Worm (Caenorhabditis elegans): Measurements from ENCODE around the gene Y62H9A.14.

Y62H9A.14 gene

ce11 chrX:11937343-11937935 lies 16.4 kb downstream of the Y62H9A.14 start:
- peak; percentile 81 to 99 (median 96) for TF ChIP-seq elt-3 (tag; optimal IDR thresholded peaks at IDR 0.05)
- peak; percentile 95 for TF ChIP-seq snpc-4 (tag; optimal IDR thresholded peaks at IDR 0.05)
- no peak for TF ChIP-seq nfya-1 (tag; optimal IDR thresholded peaks at IDR 0.05; ENCODE audit: insufficient read depth)
- TF ChIP-seq ceh-9 (tag; optimal IDR thresholded peaks at IDR 0.05), result no peak
- peak; percentile 91 for TF ChIP-seq pqm-1 (tag; optimal IDR thresholded peaks at IDR 0.05)
- TF ChIP-seq egl-5 (tag; optimal IDR thresholded peaks at IDR 0.05), result peak; percentile 95
- peak; percentile 98 for TF ChIP-seq nhr-25 (tag; optimal IDR thresholded peaks at IDR 0.05)
- TF ChIP-seq nhr-76 (tag; optimal IDR thresholded peaks at IDR 0.05), result peak; percentile 88
- TF ChIP-seq ztf-11 (tag; optimal IDR thresholded peaks at IDR 0.05), result peak; percentile 59
- peak; percentile 100 for TF ChIP-seq ceh-28 (tag; optimal IDR thresholded peaks at IDR 0.05)
- TF ChIP-seq ceh-82 (tag; optimal IDR thresholded peaks at IDR 0.05), result peak; percentile 98
- peak; percentile 95 for TF ChIP-seq lsy-12 (tag; optimal IDR thresholded peaks at IDR 0.05)
- peak; percentile 98 for TF ChIP-seq tbx-2 (tag; optimal IDR thresholded peaks at IDR 0.05)
- peak in 1 of 2 experiments; percentile 82 for TF ChIP-seq eor-1 (tag; optimal IDR thresholded peaks at IDR 0.05)
- peak; percentile 43 for TF ChIP-seq lin-15B (tag; optimal IDR thresholded peaks at IDR 0.05)
- peak; percentile 97 for TF ChIP-seq nhr-11 (tag; optimal IDR thresholded peaks at IDR 0.05)
- TF ChIP-seq mml-1 (tag; optimal IDR thresholded peaks at IDR 0.05), result no peak
- peak; percentile 95 for TF ChIP-seq egl-27 (tag; optimal IDR thresholded peaks at IDR 0.05)
- peak; percentile 92 for TF ChIP-seq fkh-2 (tag; optimal IDR thresholded peaks at IDR 0.05)
- TF ChIP-seq aly-2 (tag; optimal IDR thresholded peaks at IDR 0.05), result peak; percentile 94
- peak; percentile 98 for TF ChIP-seq fkh-10 (GFP tag; optimal IDR thresholded peaks at IDR 0.05)
- peak; percentile 97 for TF ChIP-seq skn-1 (tag; optimal IDR thresholded peaks at IDR 0.05)
- peak; percentile 100 for TF ChIP-seq jun-1 (tag; optimal IDR thresholded peaks at IDR 0.05)
- peak; percentile 99 for TF ChIP-seq pha-4 (tag; optimal IDR thresholded peaks at IDR 0.05)
- peak; percentile 90 for TF ChIP-seq zag-1 (tag; optimal IDR thresholded peaks at IDR 0.05)
- TF ChIP-seq nhr-43 (tag; optimal IDR thresholded peaks at IDR 0.05; ENCODE audit: poor library complexity, severe bottlenecking), result peak; percentile 99
- TF ChIP-seq nhr-28 (tag; optimal IDR thresholded peaks at IDR 0.05), result peak; percentile 93
- TF ChIP-seq unc-62 (GFP tag; optimal IDR thresholded peaks at IDR 0.05), result peak; percentile 95
- TF ChIP-seq ztf-4 (tag; optimal IDR thresholded peaks at IDR 0.05), result peak; percentile 86
- TF ChIP-seq ceh-16 (tag; optimal IDR thresholded peaks at IDR 0.05), result peak; percentile 84
- TF ChIP-seq nhr-77 (tag; optimal IDR thresholded peaks at IDR 0.05), result peak; percentile 98
- peak; percentile 94 for TF ChIP-seq fos-1 (tag; optimal IDR thresholded peaks at IDR 0.05)
- TF ChIP-seq sea-2 (GFP tag; optimal IDR thresholded peaks at IDR 0.05), result no peak
- peak; percentile 59 for TF ChIP-seq nhr-67 (tag; optimal IDR thresholded peaks at IDR 0.05)
- peak; percentile 92 for TF ChIP-seq R02D3.7 (tag; optimal IDR thresholded peaks at IDR 0.05)
- TF ChIP-seq elt-2 (tag; optimal IDR thresholded peaks at IDR 0.05), result peak; percentile 86
- peak; percentile 99 for TF ChIP-seq nhr-23 (tag; optimal IDR thresholded peaks at IDR 0.05)
- peak; percentile 81 for TF ChIP-seq daf-12 (tag; optimal IDR thresholded peaks at IDR 0.05)
- peak; percentile 53 for TF ChIP-seq mdl-1 (tag; optimal IDR thresholded peaks at IDR 0.05)
- TF ChIP-seq elt-1 (tag; optimal IDR thresholded peaks at IDR 0.05), result peak; percentile 75
- TF ChIP-seq lin-39 (tag; optimal IDR thresholded peaks at IDR 0.05), result peak; percentile 98
- TF ChIP-seq hmg-11 (tag; optimal IDR thresholded peaks at IDR 0.05), result peak; percentile 97
- TF ChIP-seq nhr-237 (tag; optimal IDR thresholded peaks at IDR 0.05), result peak; percentile 78
- peak; percentile 76 for TF ChIP-seq unc-39 (tag; optimal IDR thresholded peaks at IDR 0.05)
- no peak for TF ChIP-seq ama-1 (optimal IDR thresholded peaks at IDR 0.05)
- TF ChIP-seq nhr-12 (tag; optimal IDR thresholded peaks at IDR 0.05), result peak; percentile 30
- TF ChIP-seq ZK546.5 (tag; optimal IDR thresholded peaks at IDR 0.05), result peak; percentile 70
